Worm (Caenorhabditis elegans) whole organism, L3 larva: ENCODE data around the gene F35D2.1.

Experiments used
- ceh-28 ChIP-seq: fragments of 150-350 bp; optimal IDR thresholded peaks from 2 replicates; lab custom pipeline; 2014; ENCODE audit warnings: missing biosample characterization, missing genetic modification reagents, missing genetic modification characterization
- nhr-28 ChIP-seq: fragments of 150-350 bp; optimal IDR thresholded peaks from 2 replicates; lab custom pipeline; 2014; ENCODE audit warnings: missing biosample characterization, missing genetic modification characterization

DNA sequence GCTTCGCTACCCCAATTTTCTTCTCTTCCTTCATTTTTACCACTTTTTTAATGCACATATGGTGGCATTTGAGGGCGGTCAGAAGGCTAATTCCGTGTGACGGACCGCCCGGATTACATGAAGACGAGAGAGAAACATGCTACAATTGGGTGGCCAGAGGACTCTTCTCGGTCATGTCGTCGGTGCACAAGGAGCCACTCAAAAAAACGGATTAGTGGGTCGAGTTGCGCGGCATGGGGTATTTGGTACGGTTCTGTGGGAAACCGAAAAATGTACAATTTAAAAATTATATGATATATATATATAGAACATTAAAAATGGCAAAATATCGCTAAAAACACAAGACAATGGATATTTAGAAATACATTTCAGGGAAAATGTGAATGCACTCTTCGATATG is 4.9 kb upstream of the F35D2.1 start:
- no peak for TF ChIP-seq nhr-28 (tag; lab: Kevin White, UChicago)
- no peak for TF ChIP-seq ceh-28 (tag; lab: Kevin White, UChicago)
